Worm (Caenorhabditis elegans): ENCODE measurements around the gene Y38F1A.8.

DNA sequence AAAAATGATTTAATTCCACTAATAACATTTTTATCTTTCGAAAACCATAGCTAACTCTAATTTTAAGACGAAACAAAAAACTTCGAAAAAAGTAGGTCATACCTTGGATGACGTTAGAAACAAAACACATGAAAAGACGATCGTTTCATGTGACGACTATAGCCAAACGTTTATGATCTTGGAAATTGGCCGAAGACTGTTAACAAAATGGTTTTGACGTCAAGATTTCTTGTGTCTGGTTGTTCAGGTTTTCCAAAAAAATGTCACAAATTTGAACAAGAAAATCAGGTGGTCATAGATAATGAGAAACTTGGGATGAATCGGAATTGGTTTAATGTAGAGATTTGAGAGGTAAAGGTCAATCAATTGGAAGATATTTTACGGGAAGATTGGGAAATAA, 2.6 kb upstream of the Y38F1A.8 start:
- TF ChIP-seq him-1 (tag; optimal IDR thresholded peaks at IDR 0.05), result no peak
- TF ChIP-seq W03F9.2 (tag; optimal IDR thresholded peaks at IDR 0.05), result no peak
- TF ChIP-seq dao-5 (tag; optimal IDR thresholded peaks at IDR 0.05), result no peak

Data from whole organism, L4/young adult.